Fruit fly (Drosophila melanogaster): ENCODE data around the gene crp.
A peak's percentile ranks its signal among the peaks of the same experiment; 100 is the strongest.

Gene crp

dm6 chr2L:16281419-16282076, 6.0 kb downstream of the crp start (continued):
- no peak for TF ChIP-seq H15 (GFP tag; IDR thresholded peaks at IDR 0.05)
- no peak for TF ChIP-seq CG32532 (GFP tag; IDR thresholded peaks at IDR 0.05)
- no peak for TF ChIP-seq Usf (GFP tag; optimal IDR thresholded peaks at IDR 0.05)
- no peak for TF ChIP-seq CG42726 (GFP tag; IDR thresholded peaks at IDR 0.05; ENCODE audit: partially characterized antibody)
- TF ChIP-seq CG3726 (GFP tag; IDR thresholded peaks at IDR 0.05), result no peak
- peak; percentile 13 for TF ChIP-seq Blimp-1 (GFP tag; optimal IDR thresholded peaks at IDR 0.05)
- TF ChIP-seq gsb (GFP tag; IDR thresholded peaks at IDR 0.05), result no peak
- no peak for TF ChIP-seq Dp (GFP tag; optimal IDR thresholded peaks at IDR 0.05)
- TF ChIP-seq knrl (GFP tag; IDR thresholded peaks at IDR 0.05; ENCODE audit: partially characterized antibody), result no peak
- TF ChIP-seq ab (GFP tag; optimal IDR thresholded peaks at IDR 0.05), result no peak
- no peak for TF ChIP-seq crp (GFP tag; optimal IDR thresholded peaks at IDR 0.05)
- peak; percentile 25 for TF ChIP-seq Sox100B (GFP tag; optimal IDR thresholded peaks at IDR 0.05)
- no peak for TF ChIP-seq scrt (GFP tag; optimal IDR thresholded peaks at IDR 0.05)
- no peak for TF ChIP-seq CG8765 (GFP tag; IDR thresholded peaks at IDR 0.05)
- no peak for TF ChIP-seq psq (GFP tag; optimal IDR thresholded peaks at IDR 0.05)
- no peak for TF ChIP-seq ERR (GFP tag; optimal IDR thresholded peaks at IDR 0.05)
- no peak for TF ChIP-seq gsb-n (tag; optimal IDR thresholded peaks at IDR 0.05)
- no peak for TF ChIP-seq CG14710 (tag; optimal IDR thresholded peaks at IDR 0.05)
- peak; percentile 14; the same call in 1 of the 3 replicates for TF ChIP-seq z (GFP tag; IDR thresholded peaks at IDR 0.05)
- no peak for TF ChIP-seq Doc2 (GFP tag; IDR thresholded peaks at IDR 0.05)
- no peak for TF ChIP-seq NFAT (GFP tag; IDR thresholded peaks at IDR 0.05)
- TF ChIP-seq CG15601 (tag; optimal IDR thresholded peaks at IDR 0.05), result peak; percentile 16
- no peak for TF ChIP-seq TFAM (GFP tag; optimal IDR thresholded peaks at IDR 0.05)
- peak; percentile 14 for TF ChIP-seq CG7839 (tag; optimal IDR thresholded peaks at IDR 0.05)
- TF ChIP-seq sr (GFP tag; IDR thresholded peaks at IDR 0.05), result no peak
- 0 out of 3 replicates have a peak, but pooled peaks have one; percentile 20 for TF ChIP-seq row (GFP tag; IDR thresholded peaks at IDR 0.05)
- TF ChIP-seq pan (optimal IDR thresholded peaks at IDR 0.05), result no peak
- TF ChIP-seq pan (GFP tag; optimal IDR thresholded peaks at IDR 0.05 in 1 of 2, IDR thresholded peaks at IDR 0.05 in 1 of 2), result no peak
- TF ChIP-seq tio (GFP tag; optimal IDR thresholded peaks at IDR 0.05), result peak; percentile 4
- peak; percentile 11 for TF ChIP-seq CG10979 (tag; optimal IDR thresholded peaks at IDR 0.05)
- TF ChIP-seq HHEX (GFP tag; optimal IDR thresholded peaks at IDR 0.05), result no peak
- TF ChIP-seq ci (GFP tag; IDR thresholded peaks at IDR 0.05), result peak; percentile 31; the same call in 1 of the 3 replicates
- TF ChIP-seq gce (GFP tag; IDR thresholded peaks at IDR 0.05), result no peak
- TF ChIP-seq sob (GFP tag; IDR thresholded peaks at IDR 0.05), result no peak
- TF ChIP-seq PHDP (tag; optimal IDR thresholded peaks at IDR 0.05), result no peak
- TF ChIP-seq tap (tag; optimal IDR thresholded peaks at IDR 0.05), result no peak
- no peak for TF ChIP-seq Oaz (GFP tag; IDR thresholded peaks at IDR 0.05)
- no peak for TF ChIP-seq her (GFP tag; optimal IDR thresholded peaks at IDR 0.05)
- TF ChIP-seq CG12236 (GFP tag; optimal IDR thresholded peaks at IDR 0.05), result no peak
- no peak for TF ChIP-seq CG4424 (GFP tag; optimal IDR thresholded peaks at IDR 0.05)
- TF ChIP-seq jigr1 (GFP tag; IDR thresholded peaks at IDR 0.05), result no peak
- peak; percentile 42 for TF ChIP-seq gem (tag; optimal IDR thresholded peaks at IDR 0.05)
- TF ChIP-seq cwo (GFP tag; optimal IDR thresholded peaks at IDR 0.05), result no peak
- no peak for TF ChIP-seq lbe (GFP tag; optimal IDR thresholded peaks at IDR 0.05)
- TF ChIP-seq ase (GFP tag; IDR thresholded peaks at IDR 0.05), result no peak
- TF ChIP-seq CG14667 (GFP tag; IDR thresholded peaks at IDR 0.05), result no peak
- no peak for TF ChIP-seq HmgD (GFP tag; optimal IDR thresholded peaks at IDR 0.05)
- no peak for TF ChIP-seq Rfx (GFP tag; IDR thresholded peaks at IDR 0.05)
- TF ChIP-seq CG8478 (optimal IDR thresholded peaks at IDR 0.05), result no peak
- TF ChIP-seq Atf3 (GFP tag; optimal IDR thresholded peaks at IDR 0.05), result no peak
- TF ChIP-seq CG6175 (GFP tag; IDR thresholded peaks at IDR 0.05), result no peak
- no peak for TF ChIP-seq CG12744 (GFP tag; optimal IDR thresholded peaks at IDR 0.05)

Data from whole organism, embryonic.